Worm (Caenorhabditis elegans) whole organism, L3 larva: ENCODE measurements around the gene K09F6.10.

Experiments used
- fos-1 ChIP-seq: fragments of 150-350 bp; optimal IDR thresholded peaks from 2 replicates; lab custom pipeline; 2014; ENCODE audit warnings: missing biosample characterization, missing genetic modification characterization
- lin-39 ChIP-seq: fragments of 150-350 bp; optimal IDR thresholded peaks from 2 replicates; lab custom pipeline; 2018; ENCODE audit warnings: missing biosample characterization, missing genetic modification reagents, missing genetic modification characterization
- nhr-23 ChIP-seq: fragments of 150-350 bp; optimal IDR thresholded peaks from 2 replicates; lab custom pipeline; 2014; ENCODE audit warnings: missing biosample characterization, missing genetic modification reagents, missing genetic modification characterization
- unc-39 ChIP-seq: sonication (generic microtip); optimal IDR thresholded peaks from 4 replicates; lab custom pipeline; 2017; ENCODE audit warnings: missing biosample characterization, missing genetic modification characterization

ce11 chrII:2324956-2325355 is 36.3 kb upstream of the K09F6.10 start, which contains the start of gene ZK1240.11:
- TF ChIP-seq lin-39 (tag; lab: Kevin White, UChicago) (no peak), fos-1 (tag; lab: Kevin White, UChicago) (no peak), unc-39 (tag; lab: Kevin White, UChicago) (no peak), nhr-23 (tag; lab: Kevin White, UChicago) (no peak)
